Fruit fly (Drosophila melanogaster) whole organism, embryonic: ENCODE measurements around the gene CG31633.

Experiments
- Awh ChIP-seq: fragments of 200-800 bp; sonication (Bioruptor generic); IDR thresholded peaks from 2 replicates; pipeline ENCODE4, ENCODE4 v1.3.6; 2022; ENCODE audit warnings: missing biosample characterization, missing genetic modification characterization
- B-H1 ChIP-seq: fragments of 200-800 bp; sonication (Bioruptor generic); IDR thresholded peaks from 3 replicates; pipeline ENCODE4 v1.3.6; 2022; ENCODE audit warnings: missing biosample characterization, missing genetic modification characterization
- CG1024 ChIP-seq: fragments of 200-800 bp; sonication (Bioruptor generic); IDR thresholded peaks from 2 replicates; pipeline ENCODE4 v1.3.6; 2022; ENCODE audit warnings: missing biosample characterization, missing genetic modification characterization
- CG10267 ChIP-seq: fragments of 200-800 bp; sonication (Bioruptor generic); optimal IDR thresholded peaks from 2 replicates; lab custom pipeline; 2018; ENCODE audit warnings: missing biosample characterization, mild to moderate bottlenecking, missing genetic modification characterization, moderate library complexity
- CG10565 ChIP-seq: fragments of 200-800 bp; sonication (Bioruptor generic); optimal IDR thresholded peaks from 3 replicates; lab custom pipeline; 2016; ENCODE audit warnings: missing biosample characterization, mild to moderate bottlenecking, missing genetic modification characterization
- CG11504 ChIP-seq: fragments of 200-800 bp; sonication (Bioruptor generic); optimal IDR thresholded peaks from 3 replicates; lab custom pipeline; 2019; ENCODE audit warnings: missing biosample characterization, mild to moderate bottlenecking, missing genetic modification characterization, moderate library complexity
- CG11696 ChIP-seq: fragments of 200-800 bp; sonication (Bioruptor generic); IDR thresholded peaks from 2 replicates; pipeline ENCODE4 v1.3.6; 2022; ENCODE audit warnings: missing biosample characterization, missing genetic modification characterization
- CG1233 ChIP-seq: fragments of 200-800 bp; sonication (Bioruptor generic); optimal IDR thresholded peaks from 4 replicates; lab custom pipeline; 2018; ENCODE audit warnings: missing biosample characterization, mild to moderate bottlenecking, missing genetic modification characterization
- CG12659 ChIP-seq: fragments of 200-800 bp; sonication (Bioruptor generic); optimal IDR thresholded peaks from 3 replicates; lab custom pipeline; 2017; ENCODE audit warnings: mild to moderate bottlenecking, missing biosample characterization, missing genetic modification reagents, missing genetic modification characterization
- CG14014 ChIP-seq: fragments of 200-800 bp; sonication (Bioruptor generic); IDR thresholded peaks from 2 replicates; pipeline ENCODE4 v1.3.6; 2022; ENCODE audit warnings: missing biosample characterization, missing genetic modification characterization
- CG15601 ChIP-seq: fragments of 200-800 bp; sonication (Bioruptor generic); optimal IDR thresholded peaks from 3 replicates; lab custom pipeline; 2019; ENCODE audit warnings: missing biosample characterization, mild to moderate bottlenecking, missing genetic modification characterization, moderate library complexity
- CG17612 ChIP-seq: fragments of 200-800 bp; sonication (Bioruptor generic); IDR thresholded peaks from 2 replicates; pipeline ENCODE4 v1.3.6; 2022; ENCODE audit warnings: missing biosample characterization, missing genetic modification characterization
- CG17802 ChIP-seq: fragments of 200-800 bp; sonication (Bioruptor generic); optimal IDR thresholded peaks from 2 replicates; lab custom pipeline; 2018; ENCODE audit warnings: missing biosample characterization, mild to moderate bottlenecking, missing genetic modification characterization, moderate library complexity
- CG3163 ChIP-seq: fragments of 200-800 bp; sonication (Bioruptor generic); optimal IDR thresholded peaks from 3 replicates; lab custom pipeline; 2016; ENCODE audit warnings: missing biosample characterization, missing genetic modification characterization
- CG4424 ChIP-seq: fragments of 200-800 bp; sonication (Bioruptor generic); optimal IDR thresholded peaks from 3 replicates; lab custom pipeline; 2016; ENCODE audit warnings: missing biosample characterization, missing genetic modification characterization
- CG4617 ChIP-seq: fragments of 200-800 bp; sonication (Bioruptor generic); optimal IDR thresholded peaks from 3 replicates; lab custom pipeline; 2016; ENCODE audit warnings: missing biosample characterization, missing genetic modification characterization, borderline replicate concordance
- CG5180 ChIP-seq: fragments of 200-800 bp; sonication (Bioruptor generic); optimal IDR thresholded peaks from 3 replicates; lab custom pipeline; 2017; ENCODE audit warnings: missing biosample characterization, missing genetic modification characterization, mild to moderate bottlenecking, moderate library complexity, missing genetic modification reagents
- CG6813 ChIP-seq: fragments of 200-800 bp; sonication (Bioruptor generic); optimal IDR thresholded peaks from 2 replicates; lab custom pipeline; 2017; ENCODE audit warnings: missing biosample characterization, missing genetic modification characterization, mild to moderate bottlenecking, moderate library complexity, missing genetic modification reagents
- CG7745 ChIP-seq: fragments of 200-800 bp; sonication (Bioruptor generic); optimal IDR thresholded peaks from 2 replicates; lab custom pipeline; 2018; ENCODE audit warnings: missing biosample characterization, mild to moderate bottlenecking, missing genetic modification characterization, moderate library complexity
- CG7839 ChIP-seq: fragments of 200-800 bp; sonication (Bioruptor generic); optimal IDR thresholded peaks from 3 replicates; lab custom pipeline; 2018; ENCODE audit warnings: missing biosample characterization, mild to moderate bottlenecking, missing genetic modification characterization, moderate library complexity
- CG8290 ChIP-seq, 3 experiments: fragments of 200-800 bp; sonication (Bioruptor generic); optimal IDR thresholded peaks; 2 replicates each; lab custom pipeline; 2016 to 2019; ENCODE audit warnings: missing biosample characterization in 3 of 3, missing genetic modification characterization in 3 of 3, mild to moderate bottlenecking in 2 of 3, moderate library complexity in 1 of 3
- CG9215 ChIP-seq: fragments of 200-800 bp; sonication (Bioruptor generic); IDR thresholded peaks from 2 replicates; pipeline ENCODE4 v1.3.6; 2022; ENCODE audit warnings: missing biosample characterization, missing genetic modification characterization
- Ets65A ChIP-seq: fragments of 200-800 bp; sonication (Bioruptor generic); peaks from one replicate; lab custom pipeline; 2016; ENCODE audit warnings: missing biosample characterization, missing genetic modification characterization
- Lim3 ChIP-seq: fragments of 200-800 bp; sonication (Bioruptor generic); IDR thresholded peaks from 2 replicates; pipeline ENCODE4 v1.3.6; 2022; ENCODE audit warnings: missing biosample characterization, missing genetic modification characterization
- PHDP ChIP-seq: fragments of 200-800 bp; sonication (Bioruptor generic); optimal IDR thresholded peaks from 3 replicates; lab custom pipeline; 2018; ENCODE audit warnings: missing biosample characterization, mild to moderate bottlenecking, missing genetic modification characterization, moderate library complexity
- Scr ChIP-seq: fragments of 200-800 bp; sonication (Bioruptor generic); IDR thresholded peaks from 2 replicates; pipeline ENCODE4 v1.3.6; 2022; ENCODE audit warnings: missing biosample characterization, missing genetic modification characterization; ENCODE audit not compliant: partially characterized antibody
- Xbp1 ChIP-seq: fragments of 200-800 bp; sonication (Bioruptor generic); optimal IDR thresholded peaks from 3 replicates; lab custom pipeline; 2016; ENCODE audit warnings: missing biosample characterization, mild to moderate bottlenecking, missing genetic modification characterization
- danr ChIP-seq: fragments of 200-800 bp; sonication (Bioruptor generic); IDR thresholded peaks from 2 replicates; pipeline ENCODE4 v1.3.6; 2022; ENCODE audit warnings: missing biosample characterization, missing genetic modification characterization
- ewg ChIP-seq: fragments of 200-800 bp; sonication (Bioruptor generic); optimal IDR thresholded peaks from 3 replicates; lab custom pipeline; 2017; ENCODE audit warnings: mild to moderate bottlenecking, missing biosample characterization, missing genetic modification reagents, missing genetic modification characterization
- fd102C ChIP-seq: fragments of 200-800 bp; sonication (Bioruptor generic); optimal IDR thresholded peaks from 2 replicates; lab custom pipeline; 2018; ENCODE audit warnings: missing biosample characterization, mild to moderate bottlenecking, missing genetic modification characterization, moderate library complexity
- fd96Cb ChIP-seq: fragments of 200-800 bp; sonication (Bioruptor generic); optimal IDR thresholded peaks from 2 replicates; lab custom pipeline; 2018; ENCODE audit warnings: missing biosample characterization, mild to moderate bottlenecking, missing genetic modification characterization, moderate library complexity
- hb ChIP-seq: fragments of 200-800 bp; sonication (Bioruptor generic); IDR thresholded peaks from 3 replicates; pipeline ENCODE4 v1.3.6; 2022; ENCODE audit warnings: missing biosample characterization, missing genetic modification characterization; ENCODE audit not compliant: partially characterized antibody
- knrl ChIP-seq: fragments of 200-800 bp; sonication (Bioruptor generic); IDR thresholded peaks from 3 replicates; pipeline ENCODE4 v1.3.6; 2022; ENCODE audit warnings: missing biosample characterization, missing genetic modification characterization; ENCODE audit not compliant: partially characterized antibody
- lilli ChIP-seq: fragments of 200-800 bp; sonication (Bioruptor generic); optimal IDR thresholded peaks from 3 replicates; lab custom pipeline; 2016; ENCODE audit warnings: missing biosample characterization, missing genetic modification characterization
- lola ChIP-seq, 3 experiments: fragments of >200 bp in 2 of 3; fragments of 200-800 bp in 1 of 3; sonication (Bioruptor generic) in 1 of 3; optimal IDR thresholded peaks; 2 replicates each; lab custom pipeline; 2017 to 2019; ENCODE audit warnings: missing biosample characterization in 3 of 3, missing genetic modification characterization in 3 of 3, mild to moderate bottlenecking in 1 of 3, moderate library complexity in 1 of 3
- maf-S ChIP-seq: fragments of 200-800 bp; sonication (Bioruptor generic); optimal IDR thresholded peaks from 2 replicates; lab custom pipeline; 2016; ENCODE audit warnings: missing biosample characterization, missing genetic modification characterization
- mirr ChIP-seq: fragments of 200-800 bp; sonication (Bioruptor generic); optimal IDR thresholded peaks from 3 replicates; lab custom pipeline; 2018; ENCODE audit warnings: missing biosample characterization, mild to moderate bottlenecking, missing genetic modification characterization
- nerfin-1 ChIP-seq: fragments of 200-800 bp; sonication (Bioruptor generic); optimal IDR thresholded peaks from 3 replicates; lab custom pipeline; 2019; ENCODE audit warnings: missing biosample characterization, mild to moderate bottlenecking, missing genetic modification characterization, moderate library complexity
- p53 ChIP-seq: fragments of 200-800 bp; sonication (Bioruptor generic); optimal IDR thresholded peaks from 2 replicates; lab custom pipeline; 2016; ENCODE audit warnings: missing biosample characterization, missing genetic modification characterization
- pb ChIP-seq: fragments of 200-800 bp; sonication (Bioruptor generic); optimal IDR thresholded peaks from 3 replicates; lab custom pipeline; 2016; ENCODE audit warnings: missing biosample characterization, missing genetic modification characterization
- pho ChIP-seq: fragments of 200-800 bp; sonication (Bioruptor generic); optimal IDR thresholded peaks from 2 replicates; lab custom pipeline; 2016; ENCODE audit warnings: missing biosample characterization, missing genetic modification characterization
- phol ChIP-seq: fragments of 200-800 bp; sonication (Bioruptor generic); optimal IDR thresholded peaks from 3 replicates; lab custom pipeline; 2018; ENCODE audit warnings: missing biosample characterization, mild to moderate bottlenecking, missing genetic modification characterization, moderate library complexity
- pros ChIP-seq: fragments of 200-800 bp; sonication (Bioruptor generic); optimal IDR thresholded peaks from 3 replicates; lab custom pipeline; 2019; ENCODE audit warnings: missing biosample characterization, mild to moderate bottlenecking, missing genetic modification characterization, moderate library complexity
- pum ChIP-seq: fragments of 200-800 bp; sonication (Bioruptor generic); optimal IDR thresholded peaks from 2 replicates; lab custom pipeline; 2016; ENCODE audit warnings: missing biosample characterization, missing genetic modification characterization
- run ChIP-seq: fragments of 200-800 bp; sonication (Bioruptor generic); optimal IDR thresholded peaks from 3 replicates; lab custom pipeline; 2018; ENCODE audit warnings: missing biosample characterization, mild to moderate bottlenecking, missing genetic modification characterization
- seq ChIP-seq: fragments of 200-800 bp; sonication (Bioruptor generic); IDR thresholded peaks from 2 replicates; pipeline ENCODE4 v1.3.6; 2022; ENCODE audit warnings: missing biosample characterization, missing genetic modification characterization
- tll ChIP-seq, 2 experiments: fragments of 200-800 bp in 1 of 2; fragments of >200 bp in 1 of 2; sonication (Bioruptor generic) in 1 of 2; optimal IDR thresholded peaks; 2 replicates each; lab custom pipeline; 2017 to 2019; ENCODE audit warnings: missing biosample characterization in 2 of 2, missing genetic modification characterization in 2 of 2, mild to moderate bottlenecking in 1 of 2, moderate library complexity in 1 of 2
- z ChIP-seq: fragments of 200-800 bp; sonication (Bioruptor generic); IDR thresholded peaks from 3 replicates; pipeline ENCODE4 v1.3.6; 2022; ENCODE audit warnings: missing biosample characterization, missing genetic modification characterization

The CG31633 gene

DNA sequence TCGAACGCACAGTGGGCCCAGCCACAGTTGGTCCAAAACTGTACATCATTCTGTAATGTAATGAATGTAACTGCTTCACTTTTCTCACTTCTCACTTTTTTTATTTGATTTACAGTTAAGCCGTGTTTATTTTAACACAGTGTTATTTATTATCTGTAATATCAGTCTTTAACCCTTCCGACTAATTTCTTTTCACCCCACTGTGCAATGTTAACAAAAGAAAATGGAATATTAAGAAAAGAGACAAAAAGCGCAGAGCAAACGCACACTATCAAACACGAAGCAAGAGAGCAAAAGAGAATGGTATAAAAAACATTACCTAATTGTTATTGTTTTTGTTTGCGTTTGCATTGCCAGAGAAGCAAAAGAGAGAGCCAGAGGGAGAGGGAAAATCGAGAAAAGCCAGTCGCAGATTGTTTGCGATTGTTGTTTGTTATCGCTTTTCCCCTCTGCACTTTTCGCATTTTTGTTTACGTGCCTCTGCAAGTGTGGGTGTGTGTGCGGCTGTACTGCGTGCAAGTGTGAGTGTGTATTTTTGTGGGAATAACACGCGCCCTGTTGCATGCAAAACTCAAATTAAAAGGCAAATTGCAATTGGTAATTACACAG lies 8.9 kb downstream of the CG31633 start (continued):
- peak; percentile 98 for TF ChIP-seq seq (GFP tag; lab: Robert Waterston, UW)
- peak; percentile 83 for TF ChIP-seq z
- peak; percentile 98 for TF ChIP-seq fd96Cb (tag; lab: Kevin White, UChicago)
- TF ChIP-seq CG4617 (GFP tag; lab: Kevin White, UChicago), result peak; percentile 97
- TF ChIP-seq Scr (GFP tag; lab: Robert Waterston, UW), result peak; percentile 46; the same call in 1 of the 2 replicates
- peak; percentile 50; the same call in 2 of the 3 replicates for TF ChIP-seq knrl (GFP tag; lab: Robert Waterston, UW)
- peak; percentile 93 for TF ChIP-seq CG17612 (GFP tag; lab: Robert Waterston, UW)
- peak; percentile 98 for TF ChIP-seq CG14014 (GFP tag; lab: Robert Waterston, UW)
- TF ChIP-seq hb (GFP tag; lab: Robert Waterston, UW), result peak; percentile 68; the same call in 2 of the 3 replicates
- peak; percentile 95 for TF ChIP-seq CG1024 (GFP tag; lab: Robert Waterston, UW)
- TF ChIP-seq nerfin-1 (tag; lab: Kevin White, UChicago), result peak; percentile 97
- peak; percentile 99 for TF ChIP-seq PHDP
- TF ChIP-seq p53 (GFP tag; lab: Kevin White, UChicago), result peak; percentile 95
- peak; percentile 97 for TF ChIP-seq ewg (GFP tag; lab: Kevin White, UChicago)
- peak; percentile 100 for TF ChIP-seq Ets65A (GFP tag; lab: Kevin White, UChicago)
- peak; percentile 98 for TF ChIP-seq phol (tag; lab: Kevin White, UChicago)
- TF ChIP-seq danr (GFP tag; lab: Robert Waterston, UW), result peak; percentile 95
- TF ChIP-seq CG7745, result peak; percentile 87
- peak; percentile 94 for TF ChIP-seq CG3163 (GFP tag; lab: Kevin White, UChicago)
- peak; percentile 98 for TF ChIP-seq CG11504 (tag; lab: Kevin White, UChicago)
- TF ChIP-seq CG10565 (GFP tag; lab: Kevin White, UChicago), result peak; percentile 95
- TF ChIP-seq CG5180, result peak; percentile 92
- peak; percentile 98 for TF ChIP-seq run (tag; lab: Kevin White, UChicago)
- peak; percentile 88 for TF ChIP-seq CG17802
- TF ChIP-seq CG1233 (GFP tag; lab: Kevin White, UChicago), result peak; percentile 98
- peak; percentile 99 for TF ChIP-seq Xbp1
- TF ChIP-seq mirr (GFP tag; lab: Kevin White, UChicago), result peak; percentile 97
- TF ChIP-seq pum, result peak; percentile 98
- TF ChIP-seq CG4424, result peak; percentile 99
- TF ChIP-seq CG9215 (GFP tag; lab: Robert Waterston, UW), result peak; percentile 90
- TF ChIP-seq B-H1 (GFP tag; lab: Robert Waterston, UW), result peak; percentile 97
- TF ChIP-seq lola (GFP tag; optimal IDR thresholded peaks at IDR 0.05; lab: Kevin White, UChicago), result peak in 1 of 3 experiments; percentile 97
- peak; percentile 91 for TF ChIP-seq Lim3 (GFP tag; lab: Robert Waterston, UW)
- TF ChIP-seq CG15601, result peak; percentile 97
- peak; percentile 98 for TF ChIP-seq lilli (GFP tag; lab: Kevin White, UChicago)
- peak; percentile 98 for TF ChIP-seq CG12659 (GFP tag; lab: Kevin White, UChicago)
- peak; percentile 93 for TF ChIP-seq CG11696 (GFP tag; lab: Robert Waterston, UW)
- peak; percentile 97 for TF ChIP-seq pho (GFP tag; lab: Kevin White, UChicago)
- peak; percentile 89 for TF ChIP-seq pros (GFP tag; lab: Kevin White, UChicago)
- TF ChIP-seq CG10267, result peak; percentile 96
- peak; percentile 98 for TF ChIP-seq maf-S (GFP tag; lab: Kevin White, UChicago)
- TF ChIP-seq CG8290 (GFP tag; optimal IDR thresholded peaks at IDR 0.05; lab: Kevin White, UChicago), result peak; percentile 97
- TF ChIP-seq CG8290 (tag; optimal IDR thresholded peaks at IDR 0.05; lab: Kevin White, UChicago), result peak; percentile 90 to 97
- peak; percentile 98 for TF ChIP-seq Awh (GFP tag; lab: Robert Waterston, UW)
- peak; percentile 98 for TF ChIP-seq pb (GFP tag; lab: Kevin White, UChicago)
- TF ChIP-seq fd102C (GFP tag; lab: Kevin White, UChicago), result peak; percentile 93
- TF ChIP-seq CG7839 (tag; lab: Kevin White, UChicago), result peak; percentile 99
- TF ChIP-seq tll (GFP tag; optimal IDR thresholded peaks at IDR 0.05; lab: Kevin White, UChicago), result peak in 1 of 2 experiments; percentile 90
- TF ChIP-seq CG6813 (GFP tag; lab: Kevin White, UChicago), result peak; percentile 98
